Fruit fly (Drosophila melanogaster): ENCODE measurements around the gene Lk.
A peak's percentile ranks its signal among the peaks of the same experiment; 100 is the strongest.

The Lk gene

DNA sequence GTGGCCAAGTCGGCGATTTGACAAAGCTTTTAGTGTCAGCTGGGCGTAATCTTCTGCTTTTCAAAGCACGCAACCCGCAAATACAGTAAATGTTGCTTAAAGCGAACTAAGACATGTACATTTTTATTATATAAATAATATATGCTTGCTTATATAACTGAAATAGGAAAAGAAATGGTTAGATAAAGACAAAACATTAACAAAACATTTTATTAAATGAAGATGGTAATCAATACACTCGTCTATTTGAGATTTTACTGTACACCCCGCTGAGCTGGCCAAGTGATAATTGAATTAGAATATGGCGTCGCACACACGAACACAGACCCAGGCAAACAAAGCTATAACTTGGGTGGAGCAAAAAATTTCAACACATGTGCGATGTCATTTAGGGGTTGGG lies 14.1 kb upstream of the Lk start (continued):
- TF ChIP-seq CG30403 (GFP tag; optimal IDR thresholded peaks at IDR 0.05) (no peak), nerfin-2 (GFP tag; IDR thresholded peaks at IDR 0.05; ENCODE audit: partially characterized antibody) (no peak), crol (GFP tag; IDR thresholded peaks at IDR 0.05) (no peak), sob (GFP tag; IDR thresholded peaks at IDR 0.05) (no peak), Poxn (GFP tag; IDR thresholded peaks at IDR 0.05) (no peak), emc (GFP tag; optimal IDR thresholded peaks at IDR 0.05) (no peak), CG32772 (GFP tag; IDR thresholded peaks at IDR 0.05) (no peak; the same call in 1 of the 2 replicates), CG3163 (GFP tag; optimal IDR thresholded peaks at IDR 0.05) (no peak), CG11247 (GFP tag; IDR thresholded peaks at IDR 0.05) (no peak), crc (GFP tag; optimal IDR thresholded peaks at IDR 0.05) (no peak), tin (GFP tag; optimal IDR thresholded peaks at IDR 0.05) (peak; percentile 25), Dip2 (GFP tag; IDR thresholded peaks at IDR 0.05) (no peak), E2f1 (GFP tag; IDR thresholded peaks at IDR 0.05) (0 out of 2 replicates have a peak, but pooled peaks have one; percentile 13), D19A (tag; optimal IDR thresholded peaks at IDR 0.05) (peak; percentile 40), Nf-YB (GFP tag; optimal IDR thresholded peaks at IDR 0.05) (no peak), ap (GFP tag; IDR thresholded peaks at IDR 0.05) (no peak), CG12071 (GFP tag; optimal IDR thresholded peaks at IDR 0.05) (no peak), CoRest (tag; optimal IDR thresholded peaks at IDR 0.05) (peak; percentile 13), ash1 (GFP tag; optimal IDR thresholded peaks at IDR 0.05) (no peak), NC2β (GFP tag; optimal IDR thresholded peaks at IDR 0.05) (no peak), onecut (GFP tag; IDR thresholded peaks at IDR 0.05) (no peak), Side (GFP tag; optimal IDR thresholded peaks at IDR 0.05) (no peak), Ravus (GFP tag; IDR thresholded peaks at IDR 0.05) (no peak), CG10565 (GFP tag; optimal IDR thresholded peaks at IDR 0.05) (no peak), lbe (GFP tag; optimal IDR thresholded peaks at IDR 0.05) (no peak), Ada2b (GFP tag; IDR thresholded peaks at IDR 0.05) (peak; percentile 50), CG1603 (tag; optimal IDR thresholded peaks at IDR 0.05) (no peak), Sox102F (GFP tag; optimal IDR thresholded peaks at IDR 0.05) (no peak), BEAF-32 (GFP tag; optimal IDR thresholded peaks at IDR 0.05) (no peak), mld (GFP tag; IDR thresholded peaks at IDR 0.05; ENCODE audit: partially characterized antibody) (no peak), CG17385 (GFP tag; optimal IDR thresholded peaks at IDR 0.05) (no peak), h (optimal IDR thresholded peaks at IDR 0.05) (no peak), CG1529 (GFP tag; optimal IDR thresholded peaks at IDR 0.05) (no peak), CG14710 (tag; optimal IDR thresholded peaks at IDR 0.05) (peak; percentile 25), CG11695 (GFP tag; IDR thresholded peaks at IDR 0.05) (no peak), CG8388 (GFP tag; optimal IDR thresholded peaks at IDR 0.05) (no peak), crp (GFP tag; optimal IDR thresholded peaks at IDR 0.05) (no peak), ind (GFP tag; optimal IDR thresholded peaks at IDR 0.05) (peak; percentile 4), Bgb (GFP tag; IDR thresholded peaks at IDR 0.05; ENCODE audit: partially characterized antibody) (no peak), Sry-δ (GFP tag; optimal IDR thresholded peaks at IDR 0.05) (no peak), CG1602 (GFP tag; optimal IDR thresholded peaks at IDR 0.05) (no peak), CG12744 (GFP tag; optimal IDR thresholded peaks at IDR 0.05) (no peak), grau (tag; optimal IDR thresholded peaks at IDR 0.05) (peak; percentile 84), Dll (GFP tag; IDR thresholded peaks at IDR 0.05; ENCODE audit: partially characterized antibody) (no peak), Six4 (GFP tag; optimal IDR thresholded peaks at IDR 0.05) (no peak), Lhr (GFP tag; optimal IDR thresholded peaks at IDR 0.05) (no peak), twi (tag; optimal IDR thresholded peaks at IDR 0.05) (no peak), shn (GFP tag; optimal IDR thresholded peaks at IDR 0.05) (no peak), wdn (GFP tag; IDR thresholded peaks at IDR 0.05) (no peak), Med (GFP tag) (no peak), stc (GFP tag; IDR thresholded peaks at IDR 0.05) (no peak), CG2202 (tag; optimal IDR thresholded peaks at IDR 0.05) (no peak)
